Worm (Caenorhabditis elegans) whole organism, young adult: ENCODE measurements around the gene K11H3.2.
A peak's percentile ranks its signal among the peaks of the same experiment; 100 is the strongest.

Experiments
- B0035.1 ChIP-seq: sonication (generic microtip); optimal IDR thresholded peaks from 2 replicates; lab custom pipeline; 2016; ENCODE audit warnings: missing genetic modification characterization, mild to moderate bottlenecking, missing compliant biosample characterization, missing genotype, missing genetic modification reagents
- B0336.3 ChIP-seq: fragments of 200-800 bp; sonication (Bioruptor generic); IDR thresholded peaks from 2 replicates; pipeline ENCODE4 v1.3.6; 2022; ENCODE audit warnings: missing genetic modification characterization, missing compliant biosample characterization
- C06A6.2 ChIP-seq: fragments of 200-800 bp; sonication (Bioruptor generic); conservative IDR thresholded peaks from 2 replicates; pipeline ENCODE4 v1.3.6; 2022; ENCODE audit warnings: missing genetic modification characterization, missing compliant biosample characterization
- F23B12.7 ChIP-seq: sonication (generic microtip); optimal IDR thresholded peaks from 2 replicates; lab custom pipeline; 2017; ENCODE audit warnings: missing genetic modification characterization, mild to moderate bottlenecking, missing compliant biosample characterization, antibody characterized with exemption, moderate library complexity; ENCODE audit not compliant: insufficient read depth
- F39B2.1 ChIP-seq: fragments of 200-800 bp; sonication (Bioruptor generic); IDR thresholded peaks from 2 replicates; pipeline ENCODE4 v1.3.6; 2022; ENCODE audit warnings: missing genetic modification reagents, missing genetic modification characterization, missing compliant biosample characterization
- Y53G8AR.9 ChIP-seq: fragments of 200-800 bp; sonication (Bioruptor generic); conservative IDR thresholded peaks from 2 replicates; pipeline ENCODE4 v1.3.6; 2022; ENCODE audit warnings: missing genetic modification reagents, missing genetic modification characterization, missing compliant biosample characterization
- Y56A3A.18 ChIP-seq: fragments of 200-800 bp; sonication (Bioruptor generic); IDR thresholded peaks from 2 replicates; pipeline ENCODE4 v1.3.6; 2022; ENCODE audit warnings: missing genetic modification reagents, missing genetic modification characterization, missing compliant biosample characterization
- Y95B8A.8 ChIP-seq: fragments of 200-800 bp; sonication (Bioruptor generic); IDR thresholded peaks from 2 replicates; pipeline ENCODE4 v1.3.6; 2022; ENCODE audit warnings: missing genetic modification reagents, missing genetic modification characterization, missing compliant biosample characterization
- ZK185.1 ChIP-seq: sonication (generic microtip); optimal IDR thresholded peaks from 2 replicates; lab custom pipeline; 2016; ENCODE audit warnings: mild to moderate bottlenecking, missing genetic modification characterization, missing compliant biosample characterization; ENCODE audit not compliant: poor library complexity, severe bottlenecking
- ama-1 ChIP-seq, 3 experiments: fragments of 150-350 bp in 1 of 3; sonication (generic microtip) in 2 of 3; optimal IDR thresholded peaks; 2 replicates each; lab custom pipeline; 2014 to 2018; ENCODE audit warnings: missing biosample characterization in 2 of 3, missing genetic modification characterization in 2 of 3, missing genetic modification reagents in 2 of 3
- atf-7 ChIP-seq: sonication (generic microtip); optimal IDR thresholded peaks from 2 replicates; lab custom pipeline; 2017; ENCODE audit warnings: mild to moderate bottlenecking, missing genetic modification characterization, missing compliant biosample characterization
- athp-1 ChIP-seq: sonication (generic microtip); optimal IDR thresholded peaks from 2 replicates; lab custom pipeline; 2017; ENCODE audit warnings: mild to moderate bottlenecking, missing genetic modification characterization, missing compliant biosample characterization
- cebp-1 ChIP-seq, 2 experiments: fragments of 200-800 bp in 1 of 2; sonication (Bioruptor generic) in 1 of 2; sonication (generic microtip) in 1 of 2; IDR thresholded peaks in 1 of 2; optimal IDR thresholded peaks in 1 of 2; 2 replicates each; pipeline versions ENCODE4 v1.3.6 to Lab custom; 2017 to 2022; ENCODE audit warnings: missing compliant biosample characterization in 2 of 2, missing genetic modification characterization in 2 of 2, mild to moderate bottlenecking in 1 of 2, missing genetic modification reagents in 1 of 2, moderate library complexity in 1 of 2
- cebp-2 ChIP-seq: fragments of 200-800 bp; sonication (Bioruptor generic); IDR thresholded peaks from 2 replicates; pipeline ENCODE4 v1.3.6; 2022; ENCODE audit warnings: missing genetic modification characterization, missing compliant biosample characterization
- ceh-100 ChIP-seq: fragments of 200-800 bp; sonication (Bioruptor generic); IDR thresholded peaks from 2 replicates; pipeline ENCODE4 v1.3.6; 2022; ENCODE audit warnings: missing genetic modification reagents, missing genetic modification characterization, missing compliant biosample characterization
- ceh-91 ChIP-seq: fragments of 200-800 bp; sonication (Bioruptor generic); IDR thresholded peaks from 2 replicates; pipeline ENCODE4 v1.3.6; 2022; ENCODE audit warnings: missing genetic modification reagents, missing genetic modification characterization, missing compliant biosample characterization
- chd-7 ChIP-seq: sonication (generic microtip); optimal IDR thresholded peaks from 2 replicates; lab custom pipeline; 2016; ENCODE audit warnings: mild to moderate bottlenecking, missing genetic modification characterization, moderate library complexity, missing compliant biosample characterization
- ekl-4 ChIP-seq: fragments of 200-800 bp; sonication (Bioruptor generic); IDR thresholded peaks from 2 replicates; pipeline ENCODE4 v1.3.6; 2022; ENCODE audit warnings: missing genetic modification reagents, missing genetic modification characterization, missing compliant biosample characterization
- fkh-3 ChIP-seq: sonication (generic microtip); optimal IDR thresholded peaks from 2 replicates; lab custom pipeline; 2016; ENCODE audit warnings: mild to moderate bottlenecking, missing genetic modification characterization, missing compliant biosample characterization
- gei-17 ChIP-seq: fragments of 200-800 bp; sonication (Bioruptor generic); optimal IDR thresholded peaks from 2 replicates; lab custom pipeline; 2018; ENCODE audit warnings: mild to moderate bottlenecking, missing genetic modification characterization, missing compliant biosample characterization
- him-1 ChIP-seq: sonication (generic microtip); optimal IDR thresholded peaks from 2 replicates; lab custom pipeline; 2016; ENCODE audit warnings: missing genotype, missing genetic modification reagents, missing genetic modification characterization, missing compliant biosample characterization
- hlh-12 ChIP-seq: sonication (generic microtip); optimal IDR thresholded peaks from 2 replicates; lab custom pipeline; 2016; ENCODE audit warnings: missing genetic modification characterization, missing compliant biosample characterization
- hrde-1 ChIP-seq: sonication (generic microtip); optimal IDR thresholded peaks from 2 replicates; lab custom pipeline; 2016; ENCODE audit warnings: missing genetic modification characterization, mild to moderate bottlenecking, missing compliant biosample characterization, moderate library complexity, missing genotype, missing genetic modification reagents, borderline replicate concordance
- let-607 ChIP-seq, 2 experiments: fragments of 200-800 bp in 1 of 2; sonication (Bioruptor generic) in 1 of 2; sonication (generic microtip) in 1 of 2; optimal IDR thresholded peaks; 2 replicates each; lab custom pipeline; 2016 to 2018; ENCODE audit warnings: mild to moderate bottlenecking in 2 of 2, missing compliant biosample characterization in 2 of 2, missing genetic modification characterization in 2 of 2, moderate library complexity in 2 of 2, missing genotype in 1 of 2
- lin-35 ChIP-seq, 3 experiments: fragments of 150-350 bp in 2 of 3; sonication (generic microtip) in 1 of 3; optimal IDR thresholded peaks; 2 replicates each; lab custom pipeline; 2014 to 2018; ENCODE audit warnings: missing biosample characterization in 3 of 3, missing genetic modification characterization in 3 of 3, missing genetic modification reagents in 3 of 3
- lin-40 ChIP-seq: sonication (generic microtip); optimal IDR thresholded peaks from 2 replicates; lab custom pipeline; 2016; ENCODE audit warnings: missing genetic modification characterization, mild to moderate bottlenecking, missing compliant biosample characterization, missing genotype, missing genetic modification reagents
- lin-54 ChIP-seq: fragments of 200-800 bp; sonication (Bioruptor generic); optimal IDR thresholded peaks from 2 replicates; lab custom pipeline; 2018; ENCODE audit warnings: mild to moderate bottlenecking, missing genetic modification characterization, missing compliant biosample characterization
- lsl-1 ChIP-seq: fragments of 200-800 bp; sonication (Bioruptor generic); optimal IDR thresholded peaks from 2 replicates; lab custom pipeline; 2018; ENCODE audit warnings: mild to moderate bottlenecking, missing genetic modification characterization, moderate library complexity, missing compliant biosample characterization
- lsy-27 ChIP-seq: sonication (generic microtip); optimal IDR thresholded peaks from 2 replicates; lab custom pipeline; 2017; ENCODE audit warnings: missing genetic modification characterization, mild to moderate bottlenecking, missing compliant biosample characterization, antibody characterized with exemption, missing genotype, borderline replicate concordance; ENCODE audit not compliant: insufficient read depth
- madf-10 ChIP-seq: sonication (generic microtip); optimal IDR thresholded peaks from 2 replicates; lab custom pipeline; 2016; ENCODE audit warnings: mild to moderate bottlenecking, missing genetic modification characterization, missing compliant biosample characterization
- madf-3 ChIP-seq: fragments of 200-800 bp; sonication (Bioruptor generic); IDR thresholded peaks from 2 replicates; pipeline ENCODE4 v1.3.6; 2022; ENCODE audit warnings: missing genetic modification reagents, missing genetic modification characterization, missing compliant biosample characterization
- madf-6 ChIP-seq: fragments of 200-800 bp; sonication (Bioruptor generic); IDR thresholded peaks from 2 replicates; pipeline ENCODE4 v1.3.6; 2022; ENCODE audit warnings: missing genetic modification reagents, missing genetic modification characterization, missing compliant biosample characterization
- nfya-1 ChIP-seq: sonication (generic microtip); optimal IDR thresholded peaks from 2 replicates; lab custom pipeline; 2017; ENCODE audit warnings: antibody characterized with exemption, missing compliant biosample characterization, missing genetic modification characterization, borderline replicate concordance; ENCODE audit not compliant: insufficient read depth
- nfyb-1 ChIP-seq: fragments of 200-800 bp; sonication (Bioruptor generic); IDR thresholded peaks from 2 replicates; pipeline ENCODE4 v1.3.6; 2022; ENCODE audit warnings: missing genetic modification reagents, missing genetic modification characterization, missing compliant biosample characterization
- nhr-120 ChIP-seq: fragments of 200-800 bp; sonication (Bioruptor generic); IDR thresholded peaks from 2 replicates; pipeline ENCODE4 v1.3.6; 2022; ENCODE audit warnings: missing genetic modification characterization, missing compliant biosample characterization
- nhr-179 ChIP-seq: sonication (generic microtip); optimal IDR thresholded peaks from 2 replicates; lab custom pipeline; 2016; ENCODE audit warnings: mild to moderate bottlenecking, missing genetic modification characterization, missing compliant biosample characterization
- rcor-1 ChIP-seq: fragments of 200-800 bp; sonication (Bioruptor generic); IDR thresholded peaks from 2 replicates; pipeline ENCODE4 v1.3.6; 2022; ENCODE audit warnings: missing genetic modification reagents, missing genetic modification characterization, missing compliant biosample characterization
- rec-8 ChIP-seq, 2 experiments: sonication (generic microtip); optimal IDR thresholded peaks; 2 replicates each; lab custom pipeline; 2016; ENCODE audit warnings: mild to moderate bottlenecking in 2 of 2, missing genetic modification characterization in 2 of 2, missing genetic modification reagents in 2 of 2, missing genotype in 2 of 2, missing biosample characterization in 1 of 2, missing compliant biosample characterization in 1 of 2, moderate library complexity in 1 of 2
- repo-1 ChIP-seq: sonication (generic microtip); optimal IDR thresholded peaks from 2 replicates; lab custom pipeline; 2017; ENCODE audit warnings: mild to moderate bottlenecking, missing genetic modification characterization, missing compliant biosample characterization
- tbp1 ChIP-seq: fragments of 200-800 bp; sonication (Bioruptor generic); optimal IDR thresholded peaks from 2 replicates; lab custom pipeline; 2018; ENCODE audit warnings: mild to moderate bottlenecking, missing genetic modification characterization, missing compliant biosample characterization
- tbx-9 ChIP-seq: sonication (generic microtip); optimal IDR thresholded peaks from 2 replicates; lab custom pipeline; 2016; ENCODE audit warnings: borderline replicate concordance, missing genetic modification characterization, inconsistent platforms, missing compliant biosample characterization
- tlf-1 ChIP-seq: fragments of 200-800 bp; sonication (Bioruptor generic); optimal IDR thresholded peaks from 2 replicates; lab custom pipeline; 2018; ENCODE audit warnings: mild to moderate bottlenecking, missing genetic modification characterization, missing compliant biosample characterization
- ztf-25 ChIP-seq: fragments of 200-800 bp; sonication (Bioruptor generic); IDR thresholded peaks from 2 replicates; pipeline ENCODE4 v1.3.6; 2022; ENCODE audit warnings: missing genetic modification reagents, missing genetic modification characterization, missing compliant biosample characterization
- ztf-26 ChIP-seq: sonication (generic microtip); optimal IDR thresholded peaks from 2 replicates; lab custom pipeline; 2017; ENCODE audit warnings: missing genetic modification characterization, missing compliant biosample characterization

The K11H3.2 gene

DNA sequence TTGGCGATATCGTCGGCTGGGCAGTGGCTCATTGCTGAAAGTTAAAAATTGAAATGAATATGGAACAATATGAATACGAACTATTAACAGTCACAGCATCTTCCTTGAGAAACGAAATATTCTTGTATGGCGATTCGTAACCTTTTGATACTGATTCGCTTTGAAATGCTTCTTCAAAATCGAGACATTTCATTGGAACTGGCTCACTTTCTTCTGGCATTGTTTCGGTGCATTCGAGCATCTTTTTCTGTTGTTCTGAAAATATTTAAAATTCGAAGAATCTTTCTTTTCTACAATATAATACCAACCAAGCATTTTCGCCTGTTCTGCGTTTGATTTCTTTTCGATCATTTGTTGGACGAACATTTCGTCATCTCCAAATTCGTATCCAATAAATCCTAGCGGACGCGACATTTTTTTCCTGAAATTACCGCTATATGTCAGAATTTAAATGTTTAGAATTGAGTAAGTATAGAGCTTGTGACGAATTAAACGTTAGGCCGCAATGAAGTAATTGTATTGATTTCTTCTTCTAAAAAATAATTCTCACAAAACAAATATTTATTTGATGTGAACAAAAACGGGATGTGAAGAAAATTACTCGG lies 21.8 kb upstream of the K11H3.2 start, which contains the start of gene lin-52:
lin-52 (minus strand) TSS at position 421 of the 605 bp plus-strand sequence.
- TF ChIP-seq ekl-4 (GFP tag; lab: Robert Waterston, UW) (peak; percentile 35), lsy-27 (tag; lab: Kevin White, UChicago) (no peak), nfya-1 (tag; lab: Kevin White, UChicago) (no peak), nhr-120 (0 out of 2 replicates have a peak, but pooled peaks have one; percentile 34), ztf-26 (peak; percentile 46), madf-10 (peak; percentile 27), fkh-3 (tag; lab: Kevin White, UChicago) (peak; percentile 13), him-1 (tag; lab: Kevin White, UChicago) (peak; percentile 9), F39B2.1 (0 out of 2 replicates have a peak, but pooled peaks have one; percentile 60), B0336.3 (GFP tag; lab: Robert Waterston, UW) (peak; percentile 56; the same call in 1 of the 2 replicates), tbp1 (GFP tag; lab: Kevin White, UChicago) (peak; percentile 11), ZK185.1 (tag; lab: Kevin White, UChicago) (peak; percentile 69), lin-40 (peak; percentile 24), madf-6 (GFP tag; lab: Robert Waterston, UW) (peak; percentile 35; the same call in 1 of the 2 replicates), gei-17 (GFP tag; lab: Kevin White, UChicago) (peak; percentile 17), cebp-1 (GFP tag; IDR thresholded peaks at IDR 0.05; lab: Robert Waterston, UW) (0 out of 2 replicates have a peak, but pooled peaks have one; percentile 24), cebp-1 (tag; optimal IDR thresholded peaks at IDR 0.05; lab: Kevin White, UChicago) (peak; percentile 71), C06A6.2 (no peak), tlf-1 (GFP tag; lab: Kevin White, UChicago) (peak; percentile 82), ceh-91 (GFP tag; lab: Robert Waterston, UW) (0 out of 2 replicates have a peak, but pooled peaks have one; percentile 36), atf-7 (peak; percentile 51), let-607 (tag; optimal IDR thresholded peaks at IDR 0.05; lab: Kevin White, UChicago) (peak in 1 of 2 experiments; percentile 11), hlh-12 (no peak), Y95B8A.8 (GFP tag; lab: Robert Waterston, UW) (peak; percentile 52; the same call in 1 of the 2 replicates), madf-3 (GFP tag; lab: Robert Waterston, UW) (peak; percentile 49; the same call in 1 of the 2 replicates), rec-8 (tag; optimal IDR thresholded peaks at IDR 0.05; lab: Kevin White, UChicago) (no peak), B0035.1 (peak; percentile 31), lsl-1 (GFP tag; lab: Kevin White, UChicago) (no peak), repo-1 (tag; lab: Kevin White, UChicago) (peak; percentile 83), Y56A3A.18 (peak; percentile 57; the same call in 1 of the 2 replicates), athp-1 (tag; lab: Kevin White, UChicago) (peak; percentile 56), Y53G8AR.9 (GFP tag; lab: Robert Waterston, UW) (peak; percentile 90; the same call in 1 of the 2 replicates), tbx-9 (no peak), hrde-1 (no peak), F23B12.7 (no peak), nhr-179 (peak; percentile 32), ztf-25 (GFP tag; lab: Robert Waterston, UW) (no peak), lin-54 (GFP tag; lab: Kevin White, UChicago) (peak; percentile 29), ama-1 (optimal IDR thresholded peaks at IDR 0.05; lab: Kevin White, UChicago) (peak; percentile 79), ama-1 (GFP tag; optimal IDR thresholded peaks at IDR 0.05; lab: Kevin White, UChicago) (peak in 1 of 2 experiments; percentile 8), chd-7 (peak; percentile 64), ceh-100 (GFP tag; lab: Robert Waterston, UW) (0 out of 2 replicates have a peak, but pooled peaks have one; percentile 35), rcor-1 (GFP tag; lab: Robert Waterston, UW) (peak; percentile 18; the same call in 1 of the 2 replicates), nfyb-1 (0 out of 2 replicates have a peak, but pooled peaks have one; percentile 58), lin-35 (GFP tag; optimal IDR thresholded peaks at IDR 0.05; lab: Kevin White, UChicago) (peak in 1 of 3 experiments; percentile 47), cebp-2 (no peak)
